Fruit fly (Drosophila melanogaster) whole organism, embryonic: ENCODE data around the gene CG7860.

Experiments used
- B-H1 ChIP-seq: fragments of 200-800 bp; sonication (Bioruptor generic); IDR thresholded peaks from 3 replicates; pipeline ENCODE4 v1.3.6; 2022; ENCODE audit warnings: missing biosample characterization, missing genetic modification characterization
- Blimp-1 ChIP-seq: fragments of 200-800 bp; sonication (Bioruptor generic); optimal IDR thresholded peaks from 3 replicates; lab custom pipeline; 2018; ENCODE audit warnings: missing biosample characterization, missing genetic modification characterization, mild to moderate bottlenecking, moderate library complexity, missing genetic modification reagents
- CG1024 ChIP-seq: fragments of 200-800 bp; sonication (Bioruptor generic); IDR thresholded peaks from 2 replicates; pipeline ENCODE4 v1.3.6; 2022; ENCODE audit warnings: missing biosample characterization, missing genetic modification characterization
- CG11398 ChIP-seq: fragments of 200-800 bp; sonication (Bioruptor generic); optimal IDR thresholded peaks from 2 replicates; lab custom pipeline; 2016; ENCODE audit warnings: missing biosample characterization, missing genetic modification characterization
- CG11723 ChIP-seq: fragments of 200-800 bp; sonication (Bioruptor generic); optimal IDR thresholded peaks from 2 replicates; lab custom pipeline; 2017; ENCODE audit warnings: missing biosample characterization, mild to moderate bottlenecking, missing genetic modification characterization
- CG12942 ChIP-seq: fragments of 200-800 bp; sonication (Bioruptor generic); optimal IDR thresholded peaks from 3 replicates; lab custom pipeline; 2016; ENCODE audit warnings: missing biosample characterization, missing genetic modification characterization
- CG14014 ChIP-seq: fragments of 200-800 bp; sonication (Bioruptor generic); IDR thresholded peaks from 2 replicates; pipeline ENCODE4 v1.3.6; 2022; ENCODE audit warnings: missing biosample characterization, missing genetic modification characterization
- CG14965 ChIP-seq: fragments of 200-800 bp; sonication (Bioruptor generic); optimal IDR thresholded peaks from 2 replicates; lab custom pipeline; 2016; ENCODE audit warnings: missing biosample characterization, missing genetic modification characterization, borderline replicate concordance
- CG15073 ChIP-seq: fragments of 200-800 bp; sonication (Bioruptor generic); optimal IDR thresholded peaks from 2 replicates; lab custom pipeline; 2016; ENCODE audit warnings: missing biosample characterization, missing genetic modification characterization
- CG17802 ChIP-seq: fragments of 200-800 bp; sonication (Bioruptor generic); optimal IDR thresholded peaks from 2 replicates; lab custom pipeline; 2018; ENCODE audit warnings: missing biosample characterization, mild to moderate bottlenecking, missing genetic modification characterization, moderate library complexity
- CG2678 ChIP-seq: fragments of 200-800 bp; sonication (Bioruptor generic); optimal IDR thresholded peaks from 3 replicates; lab custom pipeline; 2019; ENCODE audit warnings: missing biosample characterization, mild to moderate bottlenecking, missing genetic modification characterization, moderate library complexity
- CG34224 ChIP-seq: fragments of 200-800 bp; sonication (Bioruptor generic); IDR thresholded peaks from 3 replicates; pipeline ENCODE4 v1.3.6; 2022; ENCODE audit warnings: missing biosample characterization, missing genetic modification characterization; ENCODE audit not compliant: partially characterized antibody
- CG3847 ChIP-seq: fragments of 200-800 bp; sonication (Bioruptor generic); IDR thresholded peaks from 2 replicates; pipeline ENCODE4 v1.3.6; 2022; ENCODE audit warnings: missing biosample characterization, missing genetic modification characterization
- CG4730 ChIP-seq: fragments of 200-800 bp; sonication (Bioruptor generic); IDR thresholded peaks from 2 replicates; pipeline ENCODE4 v1.3.6; 2022; ENCODE audit warnings: missing biosample characterization, missing genetic modification characterization
- CG6689 ChIP-seq: fragments of 200-800 bp; sonication (Bioruptor generic); IDR thresholded peaks from 2 replicates; pipeline ENCODE4 v1.3.6; 2022; ENCODE audit warnings: missing biosample characterization, missing genetic modification characterization
- CG7556 ChIP-seq: fragments of 200-800 bp; sonication (Bioruptor generic); optimal IDR thresholded peaks from 2 replicates; lab custom pipeline; 2017; ENCODE audit warnings: missing biosample characterization, mild to moderate bottlenecking, missing genetic modification characterization
- CG8281 ChIP-seq: fragments of 200-800 bp; sonication (Bioruptor generic); optimal IDR thresholded peaks from 2 replicates; lab custom pipeline; 2018; ENCODE audit warnings: missing biosample characterization, mild to moderate bottlenecking, missing genetic modification characterization, moderate library complexity
- CG9817 ChIP-seq: fragments of 200-800 bp; sonication (Bioruptor generic); optimal IDR thresholded peaks from 2 replicates; lab custom pipeline; 2018; ENCODE audit warnings: missing biosample characterization, mild to moderate bottlenecking, missing genetic modification characterization, moderate library complexity
- Dref ChIP-seq: fragments of 200-800 bp; sonication (Bioruptor generic); IDR thresholded peaks from 2 replicates; pipeline ENCODE4 v1.3.6; 2022; ENCODE audit warnings: missing biosample characterization, missing genetic modification characterization
- H15 ChIP-seq: fragments of 200-800 bp; sonication (Bioruptor generic); IDR thresholded peaks from 3 replicates; pipeline ENCODE4 v1.3.6; 2022; ENCODE audit warnings: missing biosample characterization, missing genetic modification characterization
- Hr3 ChIP-seq: fragments of 200-800 bp; sonication (Bioruptor generic); optimal IDR thresholded peaks from 3 replicates; lab custom pipeline; 2016; ENCODE audit warnings: missing biosample characterization, missing genetic modification characterization
- Hsf ChIP-seq: fragments of 200-800 bp; sonication (Bioruptor generic); optimal IDR thresholded peaks from 3 replicates; lab custom pipeline; 2016; ENCODE audit warnings: missing biosample characterization, missing genetic modification characterization
- Jarid2 ChIP-seq: fragments of 200-800 bp; sonication (Bioruptor generic); optimal IDR thresholded peaks from 3 replicates; lab custom pipeline; 2017; ENCODE audit warnings: mild to moderate bottlenecking, missing biosample characterization, missing genetic modification reagents, missing genetic modification characterization
- Lhr ChIP-seq: fragments of 200-800 bp; sonication (Bioruptor generic); optimal IDR thresholded peaks from 3 replicates; lab custom pipeline; 2017; ENCODE audit warnings: mild to moderate bottlenecking, missing biosample characterization, missing genetic modification reagents, missing genetic modification characterization
- Mad ChIP-seq: fragments of 200-800 bp; sonication (Bioruptor generic); optimal IDR thresholded peaks from 2 replicates; lab custom pipeline; 2016; ENCODE audit warnings: missing biosample characterization, missing genetic modification characterization
- Mrtf ChIP-seq: fragments of 200-800 bp; sonication (Bioruptor generic); IDR thresholded peaks from 3 replicates; pipeline ENCODE4 v1.3.6; 2022; ENCODE audit warnings: missing biosample characterization, missing genetic modification characterization
- Myb ChIP-seq: fragments of 200-800 bp; sonication (Bioruptor generic); optimal IDR thresholded peaks from 2 replicates; lab custom pipeline; 2016; ENCODE audit warnings: missing biosample characterization, missing genetic modification characterization
- NfI ChIP-seq: fragments of 200-800 bp; sonication (Bioruptor generic); optimal IDR thresholded peaks from 3 replicates; lab custom pipeline; 2018; ENCODE audit warnings: missing biosample characterization, mild to moderate bottlenecking, missing genetic modification characterization, moderate library complexity
- Oli ChIP-seq: fragments of 200-800 bp; sonication (Bioruptor generic); optimal IDR thresholded peaks from 2 replicates; lab custom pipeline; 2018; ENCODE audit warnings: missing biosample characterization, mild to moderate bottlenecking, missing genetic modification characterization, moderate library complexity
- Xrp1 ChIP-seq: fragments of 200-800 bp; sonication (Bioruptor generic); IDR thresholded peaks from 2 replicates; pipeline ENCODE4 v1.3.6; 2022; ENCODE audit warnings: missing biosample characterization, missing genetic modification characterization
- al ChIP-seq: fragments of 200-800 bp; sonication (Bioruptor generic); IDR thresholded peaks from 2 replicates; pipeline ENCODE4 v1.3.6; 2022; ENCODE audit warnings: missing biosample characterization, missing genetic modification characterization
- ase ChIP-seq: fragments of 200-800 bp; sonication (Bioruptor generic); IDR thresholded peaks from 3 replicates; pipeline ENCODE4 v1.3.6; 2022; ENCODE audit warnings: missing biosample characterization, missing genetic modification characterization
- bcd ChIP-seq: fragments of 200-800 bp; sonication (Bioruptor generic); optimal IDR thresholded peaks from 2 replicates; lab custom pipeline; 2017; ENCODE audit warnings: missing biosample characterization, mild to moderate bottlenecking, missing genetic modification characterization
- bowl ChIP-seq: fragments of 200-800 bp; sonication (Bioruptor generic); IDR thresholded peaks from 2 replicates; pipeline ENCODE4 v1.3.6; 2022; ENCODE audit warnings: missing biosample characterization, missing genetic modification characterization
- dmrt99B ChIP-seq: fragments of 200-800 bp; sonication (Bioruptor generic); optimal IDR thresholded peaks from 2 replicates; lab custom pipeline; 2018; ENCODE audit warnings: missing biosample characterization, mild to moderate bottlenecking, missing genetic modification characterization, moderate library complexity
- fu2 ChIP-seq: fragments of 200-800 bp; sonication (Bioruptor generic); optimal IDR thresholded peaks from 2 replicates; lab custom pipeline; 2016; ENCODE audit warnings: missing biosample characterization, missing genetic modification characterization
- grau ChIP-seq: fragments of 200-800 bp; optimal IDR thresholded peaks from 3 replicates; lab custom pipeline; 2019; ENCODE audit warnings: missing biosample characterization, mild to moderate bottlenecking, missing genetic modification characterization, moderate library complexity
- hth ChIP-seq: fragments of >200 bp; optimal IDR thresholded peaks from 2 replicates; lab custom pipeline; 2017; ENCODE audit warnings: inconsistent platforms
- kni ChIP-seq: fragments of 200-800 bp; sonication (Bioruptor generic); optimal IDR thresholded peaks from 3 replicates; lab custom pipeline; 2017; ENCODE audit warnings: mild to moderate bottlenecking, missing biosample characterization, missing genetic modification reagents, missing genetic modification characterization
- lov ChIP-seq, 2 experiments: fragments of 200-800 bp in 1 of 2; fragments of >200 bp in 1 of 2; sonication (Bioruptor generic) in 1 of 2; IDR thresholded peaks in 1 of 2; optimal IDR thresholded peaks in 1 of 2; 2 replicates in 1 of 2; 3 replicates in 1 of 2; pipeline versions ENCODE4 v1.3.6 to Lab custom; 2017 to 2022; ENCODE audit warnings: missing biosample characterization in 1 of 2, missing genetic modification characterization in 1 of 2
- pfk ChIP-seq: fragments of 200-800 bp; sonication (Bioruptor generic); optimal IDR thresholded peaks from 2 replicates; lab custom pipeline; 2018; ENCODE audit warnings: missing biosample characterization, mild to moderate bottlenecking, missing genetic modification characterization, moderate library complexity
- pho ChIP-seq: fragments of 200-800 bp; sonication (Bioruptor generic); optimal IDR thresholded peaks from 2 replicates; lab custom pipeline; 2016; ENCODE audit warnings: missing biosample characterization, missing genetic modification characterization
- pnt ChIP-seq: fragments of 200-800 bp; sonication (Bioruptor generic); optimal IDR thresholded peaks from 3 replicates; lab custom pipeline; 2016; ENCODE audit warnings: missing biosample characterization, missing genetic modification characterization
- pum ChIP-seq: fragments of 200-800 bp; sonication (Bioruptor generic); optimal IDR thresholded peaks from 2 replicates; lab custom pipeline; 2016; ENCODE audit warnings: missing biosample characterization, missing genetic modification characterization
- repo ChIP-seq: fragments of 200-800 bp; sonication (Bioruptor generic); optimal IDR thresholded peaks from 2 replicates; lab custom pipeline; 2016; ENCODE audit warnings: missing biosample characterization, missing genetic modification characterization
- sens-2 ChIP-seq: fragments of 200-800 bp; sonication (Bioruptor generic); IDR thresholded peaks from 2 replicates; pipeline ENCODE4 v1.3.6; 2022; ENCODE audit warnings: missing biosample characterization, missing genetic modification characterization
- sisA ChIP-seq: fragments of 200-800 bp; sonication (Bioruptor generic); IDR thresholded peaks from 2 replicates; pipeline ENCODE4 v1.3.6; 2022; ENCODE audit warnings: missing biosample characterization, missing genetic modification characterization
- stwl ChIP-seq: fragments of 200-800 bp; sonication (Bioruptor generic); optimal IDR thresholded peaks from 3 replicates; lab custom pipeline; 2018; ENCODE audit warnings: missing biosample characterization, mild to moderate bottlenecking, missing genetic modification characterization, moderate library complexity
- trem ChIP-seq: fragments of 200-800 bp; optimal IDR thresholded peaks from 3 replicates; lab custom pipeline; 2019; ENCODE audit warnings: missing biosample characterization, mild to moderate bottlenecking, missing genetic modification characterization, moderate library complexity
- vfl ChIP-seq: fragments of 200-800 bp; sonication (Bioruptor generic); optimal IDR thresholded peaks from 2 replicates; lab custom pipeline; 2016; ENCODE audit warnings: missing biosample characterization, missing genetic modification characterization
- wek ChIP-seq: fragments of 200-800 bp; sonication (Bioruptor generic); optimal IDR thresholded peaks from 3 replicates; lab custom pipeline; 2018; ENCODE audit warnings: missing biosample characterization, mild to moderate bottlenecking, missing genetic modification characterization, moderate library complexity

Gene CG7860

DNA sequence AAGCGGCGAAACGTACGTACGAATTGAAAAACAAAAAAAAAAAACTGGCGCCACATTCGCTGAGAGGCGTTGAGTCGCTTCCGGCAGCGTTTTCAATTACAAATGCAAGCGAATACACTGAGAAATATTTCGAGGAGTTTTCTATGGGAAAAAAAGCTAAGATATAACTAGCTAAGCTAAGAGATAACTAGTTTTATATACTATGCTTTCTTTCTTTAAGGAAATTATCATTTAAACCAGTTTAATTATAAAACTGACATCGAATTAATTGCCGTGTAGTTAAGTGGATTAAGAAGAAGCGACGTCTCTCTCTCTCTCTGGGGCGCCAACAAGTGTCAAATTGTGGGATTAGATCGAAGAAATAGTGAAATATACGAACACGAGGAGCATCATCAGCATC lies 46.6 kb downstream of the CG7860 start (continued):
- no peak for TF ChIP-seq CG14014
- no peak for TF ChIP-seq B-H1
- no peak for TF ChIP-seq CG11723 (GFP tag; lab: Kevin White, UChicago)
- TF ChIP-seq CG17802 (tag; lab: Kevin White, UChicago), result no peak
- TF ChIP-seq CG14965 (GFP tag; lab: Kevin White, UChicago), result no peak
- TF ChIP-seq CG2678, result peak; percentile 71
- no peak for TF ChIP-seq pfk (GFP tag; lab: Kevin White, UChicago)
- TF ChIP-seq Mrtf (GFP tag; lab: Robert Waterston, UW), result 0 out of 3 replicates have a peak, but pooled peaks have one; percentile 14
- peak; percentile 32; the same call in 1 of the 3 replicates for TF ChIP-seq ase (GFP tag; lab: Robert Waterston, UW)
- TF ChIP-seq sisA (GFP tag; lab: Robert Waterston, UW), result peak; percentile 65
- TF ChIP-seq CG15073 (GFP tag; lab: Kevin White, UChicago), result no peak
- TF ChIP-seq Xrp1 (GFP tag; lab: Robert Waterston, UW), result peak; percentile 65; the same call in 1 of the 2 replicates
- no peak for TF ChIP-seq CG11398 (GFP tag; lab: Kevin White, UChicago)
- TF ChIP-seq bcd (GFP tag; lab: Kevin White, UChicago), result peak; percentile 61
- TF ChIP-seq CG8281 (tag; lab: Kevin White, UChicago), result peak; percentile 11
- TF ChIP-seq grau (tag; lab: Kevin White, UChicago), result peak; percentile 63
- no peak for TF ChIP-seq Jarid2 (GFP tag; lab: Kevin White, UChicago)
- no peak for TF ChIP-seq pnt (GFP tag; lab: Kevin White, UChicago)
- peak; percentile 35 for TF ChIP-seq CG12942 (GFP tag; lab: Kevin White, UChicago)
- peak; percentile 49 for TF ChIP-seq Hsf
- no peak for TF ChIP-seq Lhr (GFP tag; lab: Kevin White, UChicago)
- TF ChIP-seq vfl, result no peak
- TF ChIP-seq CG3847 (GFP tag; lab: Robert Waterston, UW), result no peak
- no peak for TF ChIP-seq lov (optimal IDR thresholded peaks at IDR 0.05; lab: Kevin White, UChicago)
- no peak for TF ChIP-seq lov (GFP tag; IDR thresholded peaks at IDR 0.05; lab: Robert Waterston, UW)
- peak; percentile 71 for TF ChIP-seq CG6689 (GFP tag; lab: Robert Waterston, UW)
- TF ChIP-seq repo, result no peak
- TF ChIP-seq CG7556, result peak; percentile 47
- TF ChIP-seq NfI (GFP tag; lab: Kevin White, UChicago), result no peak
- peak; percentile 38 for TF ChIP-seq CG9817
- no peak for TF ChIP-seq pho (GFP tag; lab: Kevin White, UChicago)
- no peak for TF ChIP-seq hth (lab: Kevin White, UChicago)
- TF ChIP-seq trem, result peak; percentile 31
- TF ChIP-seq kni (GFP tag; lab: Kevin White, UChicago), result no peak
- no peak for TF ChIP-seq Dref (GFP tag; lab: Robert Waterston, UW)
- TF ChIP-seq stwl (tag; lab: Kevin White, UChicago), result no peak
- TF ChIP-seq CG34224, result no peak
- TF ChIP-seq CG4730 (GFP tag; lab: Robert Waterston, UW), result 0 out of 2 replicates have a peak, but pooled peaks have one; percentile 13
- peak; percentile 70 for TF ChIP-seq Blimp-1 (GFP tag; lab: Kevin White, UChicago)
- no peak for TF ChIP-seq Mad (GFP tag; lab: Kevin White, UChicago)
- TF ChIP-seq H15, result 0 out of 3 replicates have a peak, but pooled peaks have one; percentile 7
- TF ChIP-seq Myb (GFP tag; lab: Kevin White, UChicago), result no peak
- peak; percentile 53 for TF ChIP-seq Hr3 (GFP tag; lab: Kevin White, UChicago)
- no peak for TF ChIP-seq bowl (GFP tag; lab: Robert Waterston, UW)
- no peak for TF ChIP-seq wek (GFP tag; lab: Kevin White, UChicago)
- no peak for TF ChIP-seq sens-2 (GFP tag; lab: Robert Waterston, UW)
- TF ChIP-seq Oli, result peak; percentile 72
- TF ChIP-seq dmrt99B (tag; lab: Kevin White, UChicago), result peak; percentile 77
- TF ChIP-seq al (GFP tag; lab: Robert Waterston, UW), result no peak
- TF ChIP-seq CG1024, result no peak
- TF ChIP-seq pum (GFP tag; lab: Kevin White, UChicago), result peak; percentile 28
- no peak for TF ChIP-seq fu2 (GFP tag; lab: Kevin White, UChicago)
